Worm (Caenorhabditis elegans): ENCODE measurements around the gene rnp-2.
"Not testable (repeated sequence)": the region's sequence is repeated elsewhere in the genome, so short reads cannot be mapped to it uniquely, and the experiment has no call there.

The rnp-2 gene

DNA sequence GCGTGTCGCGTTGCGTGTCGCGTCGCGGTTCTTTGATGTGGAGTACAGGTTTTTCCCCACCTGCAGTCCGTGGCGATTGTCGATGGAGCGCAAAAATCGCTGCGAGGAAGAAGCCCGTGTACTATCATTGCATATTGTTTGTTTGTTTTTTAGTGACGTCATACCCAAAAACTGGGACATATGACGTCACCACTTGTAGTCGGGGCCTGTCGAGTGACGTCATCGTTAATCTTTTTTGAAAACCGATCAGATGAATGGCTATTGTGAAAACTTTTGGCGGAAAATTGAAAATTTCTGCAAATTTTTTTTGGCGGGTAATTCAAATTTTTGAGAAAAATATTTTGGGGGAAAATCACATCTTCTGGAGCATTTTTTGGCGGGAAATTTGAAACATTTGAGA, 4.6 kb upstream of the rnp-2 start:
- TF ChIP-seq unc-62 (GFP tag; optimal IDR thresholded peaks at IDR 0.05), result no peak

DNA sequence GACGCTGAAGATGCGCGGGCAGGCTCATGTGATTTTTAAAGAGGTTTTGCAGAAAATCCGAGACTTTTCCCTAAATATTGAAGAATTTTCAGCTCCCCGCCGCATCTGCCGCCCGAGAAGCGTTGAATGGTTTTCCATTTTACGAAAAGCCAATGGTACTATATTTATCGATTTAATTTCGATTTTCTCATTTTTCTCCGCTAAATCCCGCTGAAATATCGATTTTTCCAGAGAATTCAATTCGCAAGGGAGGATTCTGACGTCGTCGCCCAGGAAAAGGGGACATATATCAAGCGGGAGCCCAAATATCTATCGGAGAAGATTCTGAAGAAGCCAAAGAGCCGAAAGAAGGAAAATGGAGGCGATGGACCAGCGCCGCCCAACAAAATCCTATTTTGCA, 366 bp downstream of the rnp-2 start:
- no peak for TF ChIP-seq unc-62 (GFP tag; optimal IDR thresholded peaks at IDR 0.05)

DNA sequence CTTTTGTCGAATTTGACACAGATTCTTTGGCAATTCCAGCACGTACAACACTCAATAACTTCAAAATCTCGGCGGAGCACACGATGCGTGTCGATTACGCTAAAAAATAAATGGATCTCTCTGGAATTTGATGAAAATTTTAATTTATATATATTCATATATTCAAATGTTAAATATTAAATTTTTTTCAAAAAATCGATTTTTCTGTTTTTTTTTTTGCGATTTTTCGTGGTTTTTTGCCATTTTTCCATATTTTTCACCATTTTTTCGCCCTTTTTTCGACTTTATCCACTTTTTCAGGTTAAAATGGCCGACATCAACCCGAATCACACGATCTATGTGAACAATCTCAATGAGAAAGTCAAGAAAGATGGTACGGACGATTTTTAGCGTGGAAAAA, 1.9 kb downstream of the rnp-2 start, which contains the start of gene rnp-3:
Gene rnp-3, plus strand, starts transcription at position 301 of the 400 bp plus-strand sequence.
- no peak for TF ChIP-seq unc-62 (GFP tag; optimal IDR thresholded peaks at IDR 0.05)

DNA sequence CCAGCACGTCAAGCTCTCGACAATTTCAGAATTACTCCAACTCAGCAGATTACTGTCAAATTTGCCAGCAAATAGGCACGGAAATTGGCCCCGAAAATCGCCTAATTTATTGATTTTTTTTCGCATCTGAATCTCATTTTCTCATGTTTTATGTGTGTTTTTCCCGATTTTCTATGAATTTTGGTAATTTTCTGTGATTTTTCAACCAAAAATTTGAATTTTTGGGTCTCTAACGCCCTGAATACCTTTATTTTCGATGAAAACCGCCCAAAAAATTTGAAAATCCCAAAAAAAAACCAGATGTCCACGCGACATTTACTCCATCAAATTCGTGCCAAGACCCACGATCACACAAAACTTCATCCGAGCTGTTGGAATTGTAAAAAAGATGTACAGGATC, 4.2 kb downstream of the rnp-2 start, which contains the start of gene dnj-15:
Gene dnj-15, plus strand, starts transcription at position 301 of the 400 bp plus-strand sequence.
- TF ChIP-seq unc-62 (GFP tag; optimal IDR thresholded peaks at IDR 0.05), result no peak

DNA sequence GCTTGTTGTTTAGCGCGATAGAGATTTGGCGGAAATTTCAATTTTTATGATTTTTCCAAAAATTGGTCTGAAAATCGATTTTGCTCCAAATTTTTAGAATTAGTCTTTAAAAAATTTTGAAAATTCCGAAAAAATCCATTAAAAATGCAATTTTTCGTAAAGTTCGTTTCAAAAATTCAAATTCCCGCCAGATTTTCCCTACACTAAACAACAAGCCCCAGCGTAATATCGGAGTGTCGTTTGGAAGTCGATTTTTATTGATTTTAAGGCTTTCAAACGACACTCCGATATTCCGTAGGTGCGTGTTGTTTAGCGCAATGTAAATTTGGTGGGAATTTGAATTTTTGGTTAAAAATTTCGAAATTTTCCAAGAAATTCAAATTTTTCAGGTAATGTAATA, 4.8 kb downstream of the rnp-2 start:
- no peak for TF ChIP-seq unc-62 (GFP tag; optimal IDR thresholded peaks at IDR 0.05)

DNA sequence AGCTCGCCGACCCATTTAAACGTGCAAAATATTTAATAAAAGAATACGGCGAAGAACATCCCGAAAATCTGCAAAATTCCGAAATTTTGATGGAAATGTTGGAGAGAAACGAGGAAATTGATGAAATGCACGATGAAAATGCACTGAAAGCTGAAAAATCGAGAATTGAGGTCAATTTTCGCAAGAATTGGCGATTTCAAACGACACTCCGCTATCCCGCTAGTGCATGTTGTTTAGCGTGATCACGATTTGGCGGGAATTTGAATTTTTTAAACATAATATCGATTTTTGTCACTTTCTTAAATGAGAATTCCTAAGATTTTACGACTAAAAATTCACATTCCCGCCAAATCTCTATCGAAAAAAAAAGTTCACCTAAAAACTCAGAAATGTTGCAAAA, 5.7 kb downstream of the rnp-2 start:
- no peak for TF ChIP-seq unc-62 (GFP tag; optimal IDR thresholded peaks at IDR 0.05)

DNA sequence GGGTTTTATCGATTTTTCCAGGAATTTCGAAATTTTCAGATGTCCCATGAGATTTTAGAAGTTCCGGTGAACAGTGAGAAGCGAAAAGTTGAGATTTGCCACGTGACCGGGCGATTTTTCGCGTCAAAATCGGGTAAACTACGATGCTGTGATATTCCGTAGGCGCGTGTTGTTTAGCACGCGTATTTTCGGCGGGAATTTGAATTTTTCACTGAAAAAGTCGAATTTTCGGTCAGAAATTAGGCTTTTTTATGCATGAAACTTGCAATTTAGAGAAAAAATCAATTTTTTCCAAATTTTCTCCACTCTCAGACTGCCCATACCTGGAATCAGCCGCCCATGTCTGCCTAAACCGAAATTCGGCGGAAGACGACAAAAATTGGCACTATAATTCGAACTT, 6.5 kb downstream of the rnp-2 start, which contains the start of gene tsen-34:
Gene tsen-34, plus strand, starts transcription at position 34 of the 400 bp plus-strand sequence.
- no peak for TF ChIP-seq unc-62 (GFP tag; optimal IDR thresholded peaks at IDR 0.05)

DNA sequence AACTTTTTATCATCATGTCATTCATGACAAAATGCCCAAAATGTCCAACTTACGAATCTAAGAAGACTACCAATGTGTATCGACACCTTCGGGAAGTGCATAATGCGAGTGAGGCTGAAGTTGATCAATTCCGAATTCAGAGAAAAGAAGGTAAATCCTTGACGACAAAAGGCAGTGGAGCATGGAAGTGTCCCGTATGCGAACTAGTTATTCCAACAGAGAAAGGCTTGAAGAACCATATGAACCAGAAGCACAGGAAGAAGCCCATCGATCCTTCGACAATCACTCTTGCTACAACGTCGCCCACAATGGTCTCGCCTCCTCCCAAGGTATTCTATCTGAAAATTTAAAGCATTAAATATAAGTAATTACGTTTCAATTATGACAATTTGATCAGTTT, 14.2 kb downstream of the rnp-2 start, which contains the start of gene K08D10.11:
Gene K08D10.11, minus strand, starts transcription at position 101 of the 400 bp plus-strand sequence.
- TF ChIP-seq unc-62 (GFP tag; optimal IDR thresholded peaks at IDR 0.05), result not testable (repeated sequence)

DNA sequence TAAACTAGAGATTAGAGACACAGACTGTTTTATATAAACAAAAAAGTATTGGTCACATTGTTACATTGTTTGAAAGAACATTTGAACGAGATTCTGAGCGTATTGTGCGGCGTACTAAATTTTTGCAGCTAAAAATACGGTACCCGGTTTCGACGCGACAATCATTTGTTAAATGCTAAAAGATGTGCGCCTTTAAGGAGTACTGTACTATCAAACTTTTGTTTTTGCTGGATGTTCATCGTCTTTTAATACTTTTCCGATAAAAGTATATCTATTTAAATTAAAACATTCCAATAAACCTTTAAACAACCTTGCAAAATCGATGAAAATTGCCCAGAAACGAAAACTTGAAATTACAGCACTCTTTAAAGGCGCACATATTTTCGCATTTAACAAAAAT, 24.9 kb downstream of the rnp-2 start, which contains the start of gene K06B9.6:
Gene K06B9.6, minus strand, starts transcription at position 101 of the 400 bp plus-strand sequence.
- not testable (repeated sequence) for TF ChIP-seq unc-62 (GFP tag; optimal IDR thresholded peaks at IDR 0.05)

DNA sequence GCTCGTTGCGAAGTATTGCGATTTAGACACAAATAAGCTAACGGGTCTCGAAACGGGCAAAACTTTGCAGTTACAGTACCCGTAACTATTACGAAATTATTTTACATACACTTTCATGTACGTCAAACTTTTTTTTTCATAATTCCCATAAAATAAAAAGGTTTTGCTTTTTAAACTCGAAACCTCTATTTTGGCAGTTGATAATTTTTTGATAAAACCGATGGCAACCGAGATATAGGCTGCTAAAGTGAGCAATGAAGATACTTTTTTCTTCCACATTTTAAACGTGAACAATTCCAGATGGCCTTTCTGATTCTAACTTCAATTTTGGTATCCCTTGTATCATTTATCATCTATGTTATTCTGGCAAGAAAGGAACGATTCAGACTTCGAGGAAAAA, 25.3 kb downstream of the rnp-2 start, which contains the start of gene cyp-25A6:
Gene cyp-25A6, plus strand, starts transcription at position 301 of the 400 bp plus-strand sequence.
- TF ChIP-seq unc-62 (GFP tag; optimal IDR thresholded peaks at IDR 0.05), result not testable (repeated sequence)

DNA sequence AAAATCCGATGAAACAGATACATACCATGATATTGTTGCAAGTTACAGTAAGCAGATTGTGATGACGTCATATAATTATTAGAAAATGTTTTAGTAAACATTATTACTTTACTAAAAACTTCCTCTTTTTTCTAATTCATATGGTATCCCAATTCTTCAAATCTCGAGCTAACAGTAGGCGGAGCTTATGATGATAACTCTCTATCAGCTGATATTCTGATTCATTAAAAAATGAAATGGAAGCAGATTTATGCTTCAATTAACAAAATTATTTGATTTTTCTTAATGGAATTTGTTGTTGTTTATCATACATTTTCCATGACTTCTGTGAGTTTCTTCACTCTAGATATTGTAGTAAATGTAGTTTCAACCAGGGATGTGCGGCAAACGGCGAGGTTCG, 32.4 kb downstream of the rnp-2 start, which contains the start of gene pax-2:
Gene pax-2, minus strand, starts transcription at position 101 of the 400 bp plus-strand sequence.
- no peak for TF ChIP-seq unc-62 (GFP tag; optimal IDR thresholded peaks at IDR 0.05)

DNA sequence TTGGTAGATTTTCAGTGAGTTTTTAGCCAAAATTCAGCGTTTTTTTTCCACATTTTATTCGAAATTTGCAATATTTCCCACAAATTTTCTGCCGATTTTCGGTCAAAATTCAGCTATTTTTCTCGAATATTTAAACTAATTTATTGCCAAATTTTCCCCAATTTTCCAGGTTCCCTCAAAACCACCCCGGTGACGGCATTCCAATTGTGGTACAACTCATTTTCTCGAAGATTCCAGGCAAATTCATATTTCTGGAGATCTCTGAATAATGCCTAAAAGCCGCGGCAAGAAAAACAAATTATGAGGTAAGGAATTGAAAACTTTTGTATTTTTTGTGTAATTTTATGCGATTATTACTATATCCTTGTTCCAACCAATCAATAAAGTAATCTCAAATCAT, 35.2 kb downstream of the rnp-2 start, which contains the start of gene osgn-1:
Gene osgn-1, plus strand, starts transcription at position 301 of the 400 bp plus-strand sequence.
- no peak for TF ChIP-seq unc-62 (GFP tag; optimal IDR thresholded peaks at IDR 0.05)

DNA sequence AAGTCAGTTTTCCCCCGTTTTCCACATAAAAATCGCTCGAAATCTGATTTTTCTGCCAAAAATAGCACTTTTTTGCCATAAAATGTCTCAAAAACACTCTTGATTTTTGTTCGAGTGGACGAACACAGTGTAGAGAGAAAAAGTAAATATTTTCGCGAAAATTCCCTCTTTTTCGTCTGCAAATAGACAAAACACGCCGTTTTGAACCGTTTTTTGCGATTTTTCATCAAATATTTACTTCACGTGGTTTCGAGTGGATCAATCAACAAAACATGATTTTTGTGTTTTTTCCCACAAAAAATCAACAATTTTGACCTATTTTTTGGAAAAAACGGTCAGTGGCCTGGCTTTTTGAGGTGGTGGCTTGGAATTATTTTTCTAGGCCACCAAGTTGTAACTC, 37.2 kb downstream of the rnp-2 start:
- no peak for TF ChIP-seq unc-62 (GFP tag; optimal IDR thresholded peaks at IDR 0.05)

DNA sequence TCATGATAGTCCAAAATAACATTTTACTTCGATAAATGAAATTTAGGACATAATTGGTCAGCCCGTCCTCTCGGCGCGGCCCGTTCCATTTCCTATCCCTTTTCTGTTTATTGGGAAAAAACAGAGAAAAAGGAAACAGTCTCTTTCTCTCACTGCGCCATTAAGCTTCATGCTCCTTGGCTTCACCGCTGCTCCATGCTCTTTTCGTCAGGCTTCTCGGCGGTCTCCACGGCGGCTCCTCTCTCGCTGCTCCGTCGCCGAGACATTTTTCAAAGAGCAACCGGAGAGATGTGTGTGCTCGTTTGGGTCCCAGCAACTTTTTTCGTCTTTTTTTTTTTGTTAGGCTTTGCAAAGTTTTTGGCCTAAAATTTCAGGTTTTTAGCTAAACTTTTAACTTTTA, 39.0 kb downstream of the rnp-2 start:
- no peak for TF ChIP-seq unc-62 (GFP tag; optimal IDR thresholded peaks at IDR 0.05)

DNA sequence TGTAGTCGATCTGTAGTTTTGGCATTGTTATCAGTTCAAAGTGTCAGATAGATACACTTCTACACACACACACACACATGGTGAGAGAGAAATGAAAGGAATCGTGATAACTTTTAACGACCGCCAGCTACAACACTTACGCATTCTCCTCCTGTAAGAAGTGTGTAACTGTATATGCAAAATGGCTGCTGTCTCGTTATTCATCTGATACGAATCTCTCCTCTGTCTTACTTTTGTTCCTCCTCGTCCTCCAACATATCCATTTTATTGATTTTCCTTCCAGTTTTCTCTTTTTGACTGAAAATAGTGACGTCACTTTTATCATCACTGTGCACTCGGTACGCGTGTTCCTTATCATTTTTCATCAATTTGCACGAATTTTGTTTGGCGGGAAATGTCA, 40.9 kb downstream of the rnp-2 start:
- no peak for TF ChIP-seq unc-62 (GFP tag; optimal IDR thresholded peaks at IDR 0.05)

DNA sequence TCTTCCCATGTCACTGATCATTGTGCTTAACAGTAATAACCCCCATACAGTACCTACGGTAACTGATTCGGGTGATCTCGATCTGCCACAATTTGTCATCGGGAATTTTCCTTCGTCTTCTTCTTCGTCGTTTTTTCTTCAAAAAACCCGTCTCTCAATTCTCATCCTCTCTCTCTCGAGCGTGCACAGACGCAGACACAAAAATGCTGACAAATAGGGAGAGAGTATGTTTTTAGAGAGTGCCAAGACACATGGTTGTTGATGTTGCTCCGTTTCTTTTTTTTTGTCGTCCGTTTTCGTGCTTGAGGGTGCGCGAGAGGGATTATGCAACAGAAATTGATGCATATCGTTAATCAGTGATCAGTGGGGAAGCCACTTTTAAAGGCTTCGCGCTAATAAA, 43.5 kb downstream of the rnp-2 start:
- no peak for TF ChIP-seq unc-62 (GFP tag; optimal IDR thresholded peaks at IDR 0.05)

DNA sequence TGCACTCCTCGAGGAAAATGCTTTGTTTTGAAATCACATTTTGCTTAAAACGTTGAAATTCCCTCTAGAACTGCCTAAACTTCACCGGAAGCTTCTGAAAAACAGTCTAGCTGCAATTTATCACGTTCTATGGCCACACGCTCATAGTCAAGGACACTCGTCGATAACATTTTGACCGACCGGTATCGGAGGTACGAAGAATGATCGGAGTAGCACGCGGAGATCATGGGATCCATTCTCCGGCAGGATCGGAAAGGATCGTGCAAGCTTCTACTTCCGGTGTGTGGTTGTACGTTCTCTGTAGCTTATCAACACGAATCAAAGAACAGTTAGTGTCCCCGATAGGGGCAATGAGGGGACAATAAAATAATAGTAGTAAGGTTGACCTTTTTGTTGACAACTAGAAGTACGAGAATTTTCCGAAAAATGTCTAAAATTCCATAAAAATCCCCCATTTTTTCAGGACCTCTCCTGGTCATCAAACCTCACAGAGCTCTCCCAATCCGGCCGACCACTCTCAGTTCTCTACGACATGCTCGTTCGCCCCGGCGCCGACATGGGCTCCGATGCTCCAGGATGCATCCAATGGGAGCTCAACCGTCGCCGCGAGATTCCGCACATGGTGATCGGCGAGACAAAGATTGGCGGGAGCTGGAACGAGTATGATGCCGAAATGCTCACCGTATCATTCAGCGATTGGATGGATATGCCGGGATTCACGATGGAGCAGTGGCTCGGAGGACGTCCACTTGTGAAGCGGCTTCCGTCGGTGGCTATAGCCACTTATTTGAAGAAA, 44.4 kb downstream of the rnp-2 start:
- TF ChIP-seq unc-62 (GFP tag; optimal IDR thresholded peaks at IDR 0.05), result no peak

Data from whole organism, dauer.